Worm (Caenorhabditis elegans) whole organism, late embryonic: ENCODE data around the gene ddl-3.

ENCODE experiments used
- C08G9.2 ChIP-seq: sonication (generic microtip); optimal IDR thresholded peaks from 2 replicates; lab custom pipeline; 2016; ENCODE audit warnings: mild to moderate bottlenecking, missing genetic modification characterization, moderate library complexity, missing compliant biosample characterization
- ama-1 ChIP-seq: fragments of 150-350 bp; optimal IDR thresholded peaks from 2 replicates; lab custom pipeline; 2014
- ceh-18 ChIP-seq: sonication (generic microtip); optimal IDR thresholded peaks from 2 replicates; lab custom pipeline; 2016; ENCODE audit warnings: missing genetic modification characterization, missing compliant biosample characterization
- ceh-22 ChIP-seq: sonication (generic microtip); optimal IDR thresholded peaks from 2 replicates; lab custom pipeline; 2017; ENCODE audit warnings: missing biosample characterization, missing genetic modification characterization
- ceh-30 ChIP-seq: fragments of 150-350 bp; optimal IDR thresholded peaks from 2 replicates; lab custom pipeline; 2014; ENCODE audit warnings: missing biosample characterization, missing genetic modification characterization
- elt-2 ChIP-seq: sonication (generic microtip); optimal IDR thresholded peaks from 2 replicates; lab custom pipeline; 2016; ENCODE audit warnings: missing genetic modification reagents, missing genetic modification characterization, missing compliant biosample characterization
- elt-4 ChIP-seq: sonication (generic microtip); optimal IDR thresholded peaks from 2 replicates; lab custom pipeline; 2016; ENCODE audit warnings: missing genetic modification characterization, missing compliant biosample characterization
- fkh-10 ChIP-seq: fragments of 150-350 bp; optimal IDR thresholded peaks from 2 replicates; lab custom pipeline; 2014; ENCODE audit warnings: missing biosample characterization, missing genetic modification reagents, missing genetic modification characterization
- gmeb-2 ChIP-seq: sonication (generic microtip); optimal IDR thresholded peaks from 2 replicates; lab custom pipeline; 2016; ENCODE audit warnings: missing genetic modification characterization, inconsistent platforms, missing compliant biosample characterization
- lim-6 ChIP-seq: sonication (generic microtip); optimal IDR thresholded peaks from 2 replicates; lab custom pipeline; 2016; ENCODE audit warnings: missing genetic modification characterization, missing compliant biosample characterization
- pqm-1 ChIP-seq: sonication (generic microtip); optimal IDR thresholded peaks from 2 replicates; lab custom pipeline; 2016; ENCODE audit warnings: missing genetic modification characterization, missing compliant biosample characterization
- rnt-1 ChIP-seq: sonication (generic microtip); optimal IDR thresholded peaks from 2 replicates; lab custom pipeline; 2016; ENCODE audit warnings: missing genetic modification characterization, missing compliant biosample characterization
- unc-42 ChIP-seq: sonication (generic microtip); optimal IDR thresholded peaks from 2 replicates; lab custom pipeline; 2016; ENCODE audit warnings: missing genotype, missing genetic modification characterization, missing compliant biosample characterization

ce11 chrII:14349356-14349923 lies 5.2 kb upstream of the ddl-3 start, which contains the start of the genes Y54G11A.17, lin-7 and elof-1:
- TF ChIP-seq pqm-1 (tag; lab: Kevin White, UChicago) (no peak), C08G9.2 (tag; lab: Kevin White, UChicago) (no peak), ceh-18 (tag; lab: Kevin White, UChicago) (peak; percentile 47), elt-2 (tag; lab: Kevin White, UChicago) (peak; percentile 49), unc-42 (peak; percentile 78), elt-4 (tag; lab: Kevin White, UChicago) (no peak), ceh-30 (no peak), lim-6 (no peak), fkh-10 (GFP tag; lab: Kevin White, UChicago) (no peak), rnt-1 (no peak), gmeb-2 (no peak), ama-1 (lab: Kevin White, UChicago) (no peak), ceh-22 (tag; lab: Kevin White, UChicago) (no peak)
